Worm (Caenorhabditis elegans): ENCODE results near the gene str-112.
A peak's percentile ranks its signal among the peaks of the same experiment; 100 is the strongest.

The str-112 gene

DNA sequence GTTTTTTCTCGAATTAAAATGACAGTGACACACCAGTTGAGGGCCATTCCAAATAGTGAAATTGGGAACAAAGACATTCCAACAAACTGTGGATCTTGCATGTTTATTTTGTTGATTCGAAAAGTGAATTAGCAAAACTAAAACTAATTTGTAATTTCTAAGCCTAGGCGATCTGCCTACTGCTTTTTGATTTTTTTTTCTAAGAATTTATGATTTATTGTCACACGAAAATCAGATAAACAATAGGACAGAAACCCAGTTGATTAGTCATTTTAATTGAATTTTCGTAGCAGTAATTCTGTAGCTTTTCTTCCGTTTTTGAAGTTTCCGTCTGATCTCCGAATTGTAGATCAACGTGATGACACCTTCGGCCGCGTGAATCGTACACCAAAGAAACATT, 19.4 kb downstream of the str-112 start, which contains the start of gene srx-33:
Gene srx-33 (minus strand): TSS at position 101 of the 400 bp plus-strand sequence.
- no peak for TF ChIP-seq madf-5 (GFP tag; IDR thresholded peaks at IDR 0.05)
- TF ChIP-seq ztf-7 (tag; optimal IDR thresholded peaks at IDR 0.05), result no peak

ce11 chrV:7112223-7112622, 26.0 kb downstream of the str-112 start:
- TF ChIP-seq duxl-1 (tag; optimal IDR thresholded peaks at IDR 0.05; ENCODE audit: poor library complexity) (no peak), R02D3.7 (tag; optimal IDR thresholded peaks at IDR 0.05) (no peak), mxl-2 (GFP tag; conservative IDR thresholded peaks at IDR 0.05) (no peak), unc-62 (GFP tag; optimal IDR thresholded peaks at IDR 0.05 in 1 of 2) (peak in 1 of 2 experiments; percentile 89), unc-62 (tag; optimal IDR thresholded peaks at IDR 0.05) (no peak), aha-1 (tag) (peak; percentile 62)

DNA sequence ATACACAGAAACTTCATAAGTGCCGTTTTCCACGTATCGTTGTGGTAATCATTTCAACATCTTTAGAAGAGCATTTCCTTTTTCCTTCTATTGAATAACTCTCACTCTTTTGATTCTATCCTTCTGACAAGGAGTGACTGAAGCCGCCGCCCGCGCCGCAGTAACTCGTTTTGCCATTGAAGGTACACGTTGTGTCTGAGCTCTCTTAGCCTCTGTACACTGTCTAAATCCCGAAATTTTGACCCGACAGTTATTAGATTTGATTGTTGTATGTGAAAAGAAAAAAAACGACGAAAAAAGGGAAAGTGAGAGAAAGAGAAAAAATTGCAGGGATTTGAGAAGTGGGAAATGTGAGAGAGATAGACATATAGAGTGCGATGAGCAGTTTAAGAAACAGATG, 26.9 kb downstream of the str-112 start:
- TF ChIP-seq php-3 (GFP tag; IDR thresholded peaks at IDR 0.05) (no peak), ces-1 (GFP tag; optimal IDR thresholded peaks at IDR 0.05) (peak; percentile 71), fkh-10 (GFP tag; optimal IDR thresholded peaks at IDR 0.05) (peak; percentile 80), F10B5.3 (tag; optimal IDR thresholded peaks at IDR 0.05) (no peak), rbr-2 (tag; optimal IDR thresholded peaks at IDR 0.05) (peak; percentile 24), unc-62 (GFP tag; optimal IDR thresholded peaks at IDR 0.05 in 1 of 2) (peak in 1 of 2 experiments; percentile 56), unc-62 (tag; optimal IDR thresholded peaks at IDR 0.05) (no peak)

ce11 chrV:7110370-7110769, 27.9 kb downstream of the str-112 start:
- TF ChIP-seq T26A8.4 (GFP tag; IDR thresholded peaks at IDR 0.05) (no peak), pqm-1 (tag; optimal IDR thresholded peaks at IDR 0.05) (no peak), fos-1 (tag; optimal IDR thresholded peaks at IDR 0.05) (no peak)

DNA sequence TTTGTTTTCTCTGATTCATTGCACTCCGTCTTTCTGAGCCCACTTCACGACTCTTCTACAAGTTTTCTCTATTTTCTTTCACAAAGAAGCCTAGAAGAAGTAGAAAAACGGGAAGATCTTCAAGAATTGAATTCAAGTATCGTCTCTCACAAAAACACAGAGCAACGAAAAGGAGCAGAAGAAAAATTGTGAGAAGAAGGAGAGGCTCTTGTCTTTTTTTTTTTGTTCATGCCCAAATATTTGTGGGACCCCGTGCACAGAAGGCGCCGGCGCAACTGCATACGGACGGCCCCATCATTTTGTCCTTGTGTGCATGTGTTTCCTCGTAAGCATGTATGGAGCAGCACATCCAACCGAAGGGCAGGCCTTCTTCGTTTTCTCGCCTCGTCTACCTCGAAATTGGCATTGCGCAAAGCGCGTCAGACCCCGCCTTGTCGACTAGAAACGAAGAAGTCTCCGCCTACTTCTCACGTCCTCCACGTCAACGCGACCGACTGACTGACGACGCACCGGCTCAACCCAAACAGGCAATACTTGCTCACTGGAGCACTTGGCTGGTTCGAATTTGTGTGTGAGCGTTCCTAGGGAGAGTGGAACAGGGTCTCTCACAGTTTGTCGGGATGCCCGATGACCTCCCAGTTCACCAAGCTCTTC, 31.6 kb downstream of the str-112 start:
- no peak for TF ChIP-seq vab-7 (GFP tag; IDR thresholded peaks at IDR 0.05)
- TF ChIP-seq F37D6.2 (tag; optimal IDR thresholded peaks at IDR 0.05), result no peak
- TF ChIP-seq zip-11 (GFP tag; IDR thresholded peaks at IDR 0.05), result no peak
- no peak for TF ChIP-seq duxl-1 (tag; optimal IDR thresholded peaks at IDR 0.05; ENCODE audit: poor library complexity)
- TF ChIP-seq zfp-2 (tag; optimal IDR thresholded peaks at IDR 0.05), result no peak
- TF ChIP-seq set-16 (GFP tag; IDR thresholded peaks at IDR 0.05), result peak; percentile 52; the same call in 1 of the 2 replicates
- no peak for TF ChIP-seq fos-1 (tag; optimal IDR thresholded peaks at IDR 0.05)
- peak; percentile 59 for TF ChIP-seq fkh-10 (GFP tag; optimal IDR thresholded peaks at IDR 0.05)

DNA sequence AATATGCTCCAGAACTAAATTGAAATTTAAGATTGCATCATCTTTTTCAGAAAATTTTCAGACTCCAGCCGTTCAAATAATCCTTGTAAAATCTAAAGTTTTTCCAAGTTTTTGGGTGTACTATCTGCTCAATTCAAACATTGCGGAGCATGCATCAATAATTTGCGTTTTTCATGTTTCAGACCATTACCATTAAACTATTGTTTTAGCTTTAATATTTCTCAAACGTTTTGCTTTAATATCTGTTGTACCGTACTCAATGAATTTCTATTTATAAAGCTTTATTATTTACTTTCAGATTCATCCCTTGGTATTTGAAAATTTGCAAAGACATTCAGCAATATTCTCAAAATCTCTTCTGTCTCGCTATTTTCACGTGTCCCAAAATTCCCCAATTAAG, 35.0 kb downstream of the str-112 start, which contains the start of gene odr-2:
Gene odr-2 (plus strand): TSS at position 301 of the 400 bp plus-strand sequence.
- TF ChIP-seq madf-9 (GFP tag; conservative IDR thresholded peaks at IDR 0.05) (no peak), saeg-2 (GFP tag; IDR thresholded peaks at IDR 0.05) (no peak), F37D6.2 (tag; optimal IDR thresholded peaks at IDR 0.05) (no peak)

- TF ChIP-seq fkh-10 (GFP tag; optimal IDR thresholded peaks at IDR 0.05) (no peak), unc-62 (GFP tag; optimal IDR thresholded peaks at IDR 0.05 in 1 of 2) (peak in 1 of 2 experiments; percentile 39), unc-62 (tag; optimal IDR thresholded peaks at IDR 0.05) (no peak), nhr-28 (tag; optimal IDR thresholded peaks at IDR 0.05) (peak; percentile 92), snpc-4 (tag; optimal IDR thresholded peaks at IDR 0.05) (no peak), snpc-1.2 (GFP tag; IDR thresholded peaks at IDR 0.05) (no peak), hmg-1.1 (GFP tag; IDR thresholded peaks at IDR 0.05) (no peak), lin-39 (tag; optimal IDR thresholded peaks at IDR 0.05) (no peak), zfp-2 (tag; optimal IDR thresholded peaks at IDR 0.05) (no peak), Y5F2A.4 (GFP tag; optimal IDR thresholded peaks at IDR 0.05) (no peak), egl-43 (GFP tag; IDR thresholded peaks at IDR 0.05) (no peak)
Measured at ce11 chrV:7096811-7097210, 41.4 kb downstream of the str-112 start.

Data from whole organism, L4 larva.